Worm (Caenorhabditis elegans): ENCODE data around the gene cks-1.

- TF ChIP-seq nhr-28 (tag; optimal IDR thresholded peaks at IDR 0.05) (no peak), M03D4.4 (tag; optimal IDR thresholded peaks at IDR 0.05) (no peak), pha-4 (tag; optimal IDR thresholded peaks at IDR 0.05) (no peak), unc-62 (GFP tag; optimal IDR thresholded peaks at IDR 0.05) (no peak), mab-5 (tag; optimal IDR thresholded peaks at IDR 0.05) (no peak), zip-8 (tag; optimal IDR thresholded peaks at IDR 0.05) (no peak), ceh-83 (GFP tag; optimal IDR thresholded peaks at IDR 0.05) (no peak), flh-1 (GFP tag; optimal IDR thresholded peaks at IDR 0.05) (no peak), unc-39 (tag; optimal IDR thresholded peaks at IDR 0.05) (no peak)
These were observed 17.5 kb upstream of the cks-1 start, which contains the start of gene C28C12.12 for ce11 chrIV:8496263-8496662.
